Worm (Caenorhabditis elegans) whole organism, early embryonic: Measurements from ENCODE around the gene bre-3.

ENCODE experiments used
- F13C5.2 ChIP-seq: sonication (generic microtip); optimal IDR thresholded peaks from 2 replicates; lab custom pipeline; 2017; ENCODE audit warnings: mild to moderate bottlenecking, missing genetic modification characterization, inconsistent platforms, missing compliant biosample characterization
- ama-1 ChIP-seq: fragments of 150-350 bp; optimal IDR thresholded peaks from 2 replicates; lab custom pipeline; 2014
- ceh-13 ChIP-seq: fragments of 200-800 bp; sonication (Bioruptor generic); optimal IDR thresholded peaks from 2 replicates; lab custom pipeline; 2018; ENCODE audit warnings: mild to moderate bottlenecking, missing genetic modification characterization, missing compliant biosample characterization
- ets-7 ChIP-seq: sonication (generic microtip); optimal IDR thresholded peaks from 2 replicates; lab custom pipeline; 2016; ENCODE audit warnings: missing genotype, missing genetic modification characterization, missing compliant biosample characterization
- flt-1 ChIP-seq: fragments of 200-800 bp; sonication (Bioruptor generic); IDR thresholded peaks from 2 replicates; pipeline ENCODE4 v1.3.6; 2022; ENCODE audit warnings: missing genetic modification characterization, missing compliant biosample characterization
- hmbx-1 ChIP-seq: sonication (generic microtip); optimal IDR thresholded peaks from 2 replicates; lab custom pipeline; 2016; ENCODE audit warnings: mild to moderate bottlenecking, missing genetic modification characterization, missing compliant biosample characterization
- hmg-4 ChIP-seq: fragments of 200-800 bp; sonication (Bioruptor generic); optimal IDR thresholded peaks from 2 replicates; lab custom pipeline; 2018; ENCODE audit warnings: mild to moderate bottlenecking, missing genetic modification characterization, missing compliant biosample characterization
- scrt-1 ChIP-seq: fragments of 200-800 bp; sonication (Bioruptor generic); IDR thresholded peaks from 2 replicates; pipeline ENCODE4 v1.3.6; 2022; ENCODE audit warnings: missing genetic modification characterization, missing compliant biosample characterization
- tbx-37 ChIP-seq: fragments of 200-800 bp; sonication (Bioruptor generic); conservative IDR thresholded peaks from 2 replicates; pipeline ENCODE4 v1.3.6; 2022; ENCODE audit warnings: missing genetic modification reagents, missing genetic modification characterization, missing compliant biosample characterization

ce11 chrIII:9441133-9441532 is 44.1 kb downstream of the bre-3 start, which contains the start of gene emb-30:
- TF ChIP-seq hmbx-1 (no peak), ceh-13 (GFP tag; lab: Kevin White, UChicago) (no peak), ama-1 (lab: Kevin White, UChicago) (no peak), scrt-1 (no peak), F13C5.2 (tag; lab: Kevin White, UChicago) (no peak), hmg-4 (no peak), tbx-37 (GFP tag; lab: Robert Waterston, UW) (no peak), ets-7 (no peak), flt-1 (no peak)
